Fruit fly (Drosophila melanogaster) whole organism, embryonic: ENCODE data around the gene CG13679.

Source experiments
- ATbp ChIP-seq: fragments of 200-800 bp; sonication (Bioruptor generic); optimal IDR thresholded peaks from 2 replicates; lab custom pipeline; 2017; ENCODE audit warnings: missing biosample characterization, mild to moderate bottlenecking, missing genetic modification characterization, missing genetic modification reagents
- Bdp1 ChIP-seq: fragments of 200-800 bp; sonication (Bioruptor generic); optimal IDR thresholded peaks from 3 replicates; lab custom pipeline; 2016; ENCODE audit warnings: missing biosample characterization, missing genetic modification characterization
- CG11560 ChIP-seq: fragments of 200-800 bp; sonication (Bioruptor generic); IDR thresholded peaks from 3 replicates; pipeline ENCODE4 v1.3.6; 2022; ENCODE audit warnings: missing biosample characterization, missing genetic modification characterization
- CG12219 ChIP-seq: fragments of 200-800 bp; sonication (Bioruptor generic); optimal IDR thresholded peaks from 3 replicates; lab custom pipeline; 2018; ENCODE audit warnings: missing biosample characterization, mild to moderate bottlenecking, missing genetic modification characterization
- CG13775 ChIP-seq: fragments of 200-800 bp; sonication (Bioruptor generic); optimal IDR thresholded peaks from 3 replicates; lab custom pipeline; 2017; ENCODE audit warnings: missing biosample characterization, mild to moderate bottlenecking, missing genetic modification characterization
- CG14050 ChIP-seq: fragments of 200-800 bp; sonication (Bioruptor generic); IDR thresholded peaks from 3 replicates; pipeline ENCODE4 v1.3.6; 2022; ENCODE audit warnings: missing biosample characterization, missing genetic modification characterization
- CG14965 ChIP-seq: fragments of 200-800 bp; sonication (Bioruptor generic); optimal IDR thresholded peaks from 2 replicates; lab custom pipeline; 2016; ENCODE audit warnings: missing biosample characterization, missing genetic modification characterization, borderline replicate concordance
- CG15514 ChIP-seq: fragments of 200-800 bp; sonication (Bioruptor generic); optimal IDR thresholded peaks from 3 replicates; lab custom pipeline; 2017; ENCODE audit warnings: missing biosample characterization, missing genetic modification characterization, mild to moderate bottlenecking, moderate library complexity, missing genetic modification reagents
- CG17186 ChIP-seq: fragments of 200-800 bp; sonication (Bioruptor generic); optimal IDR thresholded peaks from 3 replicates; lab custom pipeline; 2017; ENCODE audit warnings: missing biosample characterization, missing genetic modification reagents, missing genetic modification characterization
- CG17359 ChIP-seq: fragments of 200-800 bp; sonication (Bioruptor generic); optimal IDR thresholded peaks from 3 replicates; lab custom pipeline; 2018; ENCODE audit warnings: missing biosample characterization, mild to moderate bottlenecking, missing genetic modification characterization, moderate library complexity
- CG17568 ChIP-seq: fragments of 200-800 bp; sonication (Bioruptor generic); optimal IDR thresholded peaks from 2 replicates; lab custom pipeline; 2018; ENCODE audit warnings: missing biosample characterization, mild to moderate bottlenecking, missing genetic modification characterization, moderate library complexity
- CG30403 ChIP-seq: fragments of 200-800 bp; sonication (Bioruptor generic); optimal IDR thresholded peaks from 3 replicates; lab custom pipeline; 2016; ENCODE audit warnings: missing biosample characterization, missing genetic modification characterization
- CG4424 ChIP-seq: fragments of 200-800 bp; sonication (Bioruptor generic); optimal IDR thresholded peaks from 3 replicates; lab custom pipeline; 2016; ENCODE audit warnings: missing biosample characterization, missing genetic modification characterization
- CG6175 ChIP-seq: fragments of 200-800 bp; sonication (Bioruptor generic); IDR thresholded peaks from 3 replicates; pipeline ENCODE4 v1.3.6; 2022; ENCODE audit warnings: missing biosample characterization, missing genetic modification characterization
- CG6813 ChIP-seq: fragments of 200-800 bp; sonication (Bioruptor generic); optimal IDR thresholded peaks from 2 replicates; lab custom pipeline; 2017; ENCODE audit warnings: missing biosample characterization, missing genetic modification characterization, mild to moderate bottlenecking, moderate library complexity, missing genetic modification reagents
- CG7357 ChIP-seq: fragments of 200-800 bp; sonication (Bioruptor generic); IDR thresholded peaks from 3 replicates; pipeline ENCODE4 v1.3.6; 2022; ENCODE audit warnings: missing biosample characterization, missing genetic modification characterization
- CTCF ChIP-seq: fragments of 200-800 bp; sonication (Bioruptor generic); optimal IDR thresholded peaks from 2 replicates; lab custom pipeline; 2017; ENCODE audit warnings: missing biosample characterization, mild to moderate bottlenecking, missing genetic modification characterization, moderate library complexity
- Camta ChIP-seq: fragments of 200-800 bp; sonication (Bioruptor generic); optimal IDR thresholded peaks from 2 replicates; lab custom pipeline; 2016; ENCODE audit warnings: missing biosample characterization, missing genetic modification characterization
- D ChIP-seq, 2 experiments: fragments of 200-800 bp in 1 of 2; fragments of >200 bp in 1 of 2; sonication (Bioruptor generic) in 1 of 2; optimal IDR thresholded peaks; 2 replicates in 1 of 2; 3 replicates in 1 of 2; lab custom pipeline; 2017; ENCODE audit warnings: mild to moderate bottlenecking in 1 of 2, missing biosample characterization in 1 of 2, missing genetic modification characterization in 1 of 2, missing genetic modification reagents in 1 of 2
- Dbx ChIP-seq: fragments of 200-800 bp; sonication (Bioruptor generic); IDR thresholded peaks from 3 replicates; pipeline ENCODE4 v1.3.6; 2022; ENCODE audit warnings: missing biosample characterization, missing genetic modification characterization
- Deaf1 ChIP-seq: fragments of 200-800 bp; optimal IDR thresholded peaks from 3 replicates; lab custom pipeline; 2019; ENCODE audit warnings: missing biosample characterization, mild to moderate bottlenecking, missing genetic modification characterization, moderate library complexity
- E2f2 ChIP-seq: fragments of 200-800 bp; sonication (Bioruptor generic); IDR thresholded peaks from 2 replicates; pipeline ENCODE4 v1.3.6; 2022; ENCODE audit warnings: missing biosample characterization, missing genetic modification characterization
- Ets97D ChIP-seq: fragments of 200-800 bp; sonication (Bioruptor generic); optimal IDR thresholded peaks from 3 replicates; lab custom pipeline; 2016; ENCODE audit warnings: missing biosample characterization, missing genetic modification characterization
- Gug ChIP-seq: fragments of 200-800 bp; sonication (Bioruptor generic); IDR thresholded peaks from 4 replicates; pipeline ENCODE4 v1.3.6; 2022; ENCODE audit warnings: missing biosample characterization, missing genetic modification characterization
- Lim3 ChIP-seq: fragments of 200-800 bp; sonication (Bioruptor generic); IDR thresholded peaks from 2 replicates; pipeline ENCODE4 v1.3.6; 2022; ENCODE audit warnings: missing biosample characterization, missing genetic modification characterization
- Mes4 ChIP-seq: fragments of 200-800 bp; sonication (Bioruptor generic); optimal IDR thresholded peaks from 2 replicates; lab custom pipeline; 2016; ENCODE audit warnings: missing biosample characterization, missing genetic modification characterization
- Sox102F ChIP-seq: fragments of 200-800 bp; sonication (Bioruptor generic); optimal IDR thresholded peaks from 2 replicates; lab custom pipeline; 2018; ENCODE audit warnings: missing biosample characterization, mild to moderate bottlenecking, missing genetic modification characterization, moderate library complexity
- Trl ChIP-seq, 3 experiments: fragments of >200 bp in 2 of 3; fragments of 200-800 bp in 1 of 3; sonication (Bioruptor generic) in 1 of 3; optimal IDR thresholded peaks; 2 replicates in 1 of 3; 3 replicates in 2 of 3; lab custom pipeline; 2016 to 2017; ENCODE audit warnings: missing biosample characterization in 1 of 3, missing genetic modification characterization in 1 of 3
- amos ChIP-seq: fragments of 200-800 bp; sonication (Bioruptor generic); IDR thresholded peaks from 2 replicates; pipeline ENCODE4 v1.3.6; 2022; ENCODE audit warnings: missing biosample characterization, missing genetic modification characterization; ENCODE audit not compliant: partially characterized antibody
- ash1 ChIP-seq: fragments of 200-800 bp; sonication (Bioruptor generic); optimal IDR thresholded peaks from 2 replicates; lab custom pipeline; 2018; ENCODE audit warnings: missing biosample characterization, mild to moderate bottlenecking, missing genetic modification characterization
- chm ChIP-seq: fragments of 200-800 bp; sonication (Bioruptor generic); IDR thresholded peaks from 2 replicates; pipeline ENCODE4 v1.3.6; 2022; ENCODE audit warnings: missing biosample characterization, missing genetic modification characterization
- corto ChIP-seq: fragments of 200-800 bp; sonication (Bioruptor generic); optimal IDR thresholded peaks from 2 replicates; lab custom pipeline; 2016; ENCODE audit warnings: missing biosample characterization, mild to moderate bottlenecking, missing genetic modification characterization, moderate library complexity
- dmrt99B ChIP-seq: fragments of 200-800 bp; sonication (Bioruptor generic); optimal IDR thresholded peaks from 2 replicates; lab custom pipeline; 2018; ENCODE audit warnings: missing biosample characterization, mild to moderate bottlenecking, missing genetic modification characterization, moderate library complexity
- emc ChIP-seq: fragments of 200-800 bp; sonication (Bioruptor generic); optimal IDR thresholded peaks from 2 replicates; lab custom pipeline; 2016; ENCODE audit warnings: missing biosample characterization, missing genetic modification characterization
- hth ChIP-seq: fragments of >200 bp; optimal IDR thresholded peaks from 2 replicates; lab custom pipeline; 2017; ENCODE audit warnings: inconsistent platforms
- kni ChIP-seq: fragments of 200-800 bp; sonication (Bioruptor generic); optimal IDR thresholded peaks from 3 replicates; lab custom pipeline; 2017; ENCODE audit warnings: mild to moderate bottlenecking, missing biosample characterization, missing genetic modification reagents, missing genetic modification characterization
- nau ChIP-seq: fragments of 200-800 bp; sonication (Bioruptor generic); optimal IDR thresholded peaks from 3 replicates; lab custom pipeline; 2017; ENCODE audit warnings: missing biosample characterization, mild to moderate bottlenecking, missing genetic modification characterization, missing genetic modification reagents
- peb ChIP-seq: fragments of 200-800 bp; sonication (Bioruptor generic); IDR thresholded peaks from 2 replicates; pipeline ENCODE4 v1.3.6; 2022; ENCODE audit warnings: missing biosample characterization, missing genetic modification characterization
- repo ChIP-seq: fragments of 200-800 bp; sonication (Bioruptor generic); optimal IDR thresholded peaks from 2 replicates; lab custom pipeline; 2016; ENCODE audit warnings: missing biosample characterization, missing genetic modification characterization
- row ChIP-seq: fragments of 200-800 bp; sonication (Bioruptor generic); IDR thresholded peaks from 3 replicates; pipeline ENCODE4 v1.3.6; 2022; ENCODE audit warnings: missing biosample characterization, missing genetic modification characterization
- sc ChIP-seq, 3 experiments: fragments of >200 bp in 2 of 3; fragments of 200-800 bp in 1 of 3; sonication (Bioruptor generic) in 1 of 3; optimal IDR thresholded peaks; 2 replicates in 2 of 3; 3 replicates in 1 of 3; lab custom pipeline; 2017; ENCODE audit warnings: mild to moderate bottlenecking in 1 of 3, missing biosample characterization in 1 of 3, missing genetic modification characterization in 1 of 3, missing genetic modification reagents in 1 of 3
- seq ChIP-seq: fragments of 200-800 bp; sonication (Bioruptor generic); IDR thresholded peaks from 2 replicates; pipeline ENCODE4 v1.3.6; 2022; ENCODE audit warnings: missing biosample characterization, missing genetic modification characterization
- shn ChIP-seq: fragments of 200-800 bp; sonication (Bioruptor generic); optimal IDR thresholded peaks from 3 replicates; lab custom pipeline; 2016; ENCODE audit warnings: missing biosample characterization, missing genetic modification characterization
- slbo ChIP-seq: fragments of 200-800 bp; sonication (Bioruptor generic); IDR thresholded peaks from 2 replicates; pipeline ENCODE4 v1.3.6; 2022; ENCODE audit warnings: missing biosample characterization, missing genetic modification characterization
- so ChIP-seq: fragments of 200-800 bp; sonication (Bioruptor generic); IDR thresholded peaks from 3 replicates; pipeline ENCODE4 v1.3.6; 2022; ENCODE audit warnings: missing biosample characterization, missing genetic modification characterization
- vvl ChIP-seq: fragments of 200-800 bp; sonication (Bioruptor generic); IDR thresholded peaks from 2 replicates; pipeline ENCODE4 v1.3.6; 2022; ENCODE audit warnings: missing biosample characterization, missing genetic modification characterization
- zen ChIP-seq: fragments of 200-800 bp; sonication (Bioruptor generic); optimal IDR thresholded peaks from 3 replicates; lab custom pipeline; 2018; ENCODE audit warnings: missing biosample characterization, mild to moderate bottlenecking, missing genetic modification characterization, moderate library complexity

The CG13679 gene

dm6 chr3L:8185263-8186227, 17.0 kb upstream of the CG13679 start (continued):
- no peak for TF ChIP-seq corto (GFP tag; lab: Kevin White, UChicago)
- peak; percentile 65 for TF ChIP-seq shn (GFP tag; lab: Kevin White, UChicago)
- TF ChIP-seq dmrt99B (tag; lab: Kevin White, UChicago): no peak
- TF ChIP-seq CG12219 (GFP tag; lab: Kevin White, UChicago): peak; percentile 18
- no peak for TF ChIP-seq Dbx (GFP tag; lab: Robert Waterston, UW)
- no peak for TF ChIP-seq ash1 (GFP tag; lab: Kevin White, UChicago)
- peak; percentile 43 for TF ChIP-seq CG4424 (GFP tag; lab: Kevin White, UChicago)
- no peak for TF ChIP-seq CG17186
- TF ChIP-seq seq: peak; percentile 47
- TF ChIP-seq chm (GFP tag; lab: Robert Waterston, UW): no peak
- TF ChIP-seq emc: no peak
- TF ChIP-seq CG17359 (tag; lab: Kevin White, UChicago): peak; percentile 43
- TF ChIP-seq CG14965: no peak
- no peak for TF ChIP-seq so (GFP tag; lab: Robert Waterston, UW)
- TF ChIP-seq E2f2 (GFP tag; lab: Robert Waterston, UW): no peak; the same call in 1 of the 2 replicates
- no peak for TF ChIP-seq sc (optimal IDR thresholded peaks at IDR 0.05; lab: Kevin White, UChicago)
- peak; percentile 6 for TF ChIP-seq sc (GFP tag; optimal IDR thresholded peaks at IDR 0.05; lab: Kevin White, UChicago)
- TF ChIP-seq peb (GFP tag; lab: Robert Waterston, UW): peak; percentile 14; the same call in 1 of the 2 replicates
- TF ChIP-seq repo (GFP tag; lab: Kevin White, UChicago): no peak
- TF ChIP-seq vvl (GFP tag; lab: Robert Waterston, UW): 0 out of 2 replicates have a peak, but pooled peaks have one; percentile 44
- TF ChIP-seq Gug: peak; percentile 60; the same call in 2 of the 4 replicates
- peak; percentile 23 for TF ChIP-seq Deaf1
- peak; percentile 53; the same call in 1 of the 3 replicates for TF ChIP-seq CG7357
- TF ChIP-seq ATbp: peak; percentile 26
- TF ChIP-seq Lim3: no peak
- TF ChIP-seq amos: no peak
- TF ChIP-seq CG11560: no peak
- TF ChIP-seq CG15514 (GFP tag; lab: Kevin White, UChicago): no peak
- no peak for TF ChIP-seq zen (tag; lab: Kevin White, UChicago)
- TF ChIP-seq Trl (optimal IDR thresholded peaks at IDR 0.05; lab: Kevin White, UChicago): no peak
- TF ChIP-seq Trl (GFP tag; optimal IDR thresholded peaks at IDR 0.05; lab: Kevin White, UChicago): no peak
- peak; percentile 12 for TF ChIP-seq Camta (GFP tag; lab: Kevin White, UChicago)
- no peak for TF ChIP-seq CTCF (GFP tag; lab: Kevin White, UChicago)
- TF ChIP-seq kni (GFP tag; lab: Kevin White, UChicago): no peak
- TF ChIP-seq CG13775 (GFP tag; lab: Kevin White, UChicago): no peak
- TF ChIP-seq CG14050 (GFP tag; lab: Robert Waterston, UW): 0 out of 3 replicates have a peak, but pooled peaks have one; percentile 16
- peak; percentile 3 for TF ChIP-seq Bdp1 (GFP tag; lab: Kevin White, UChicago)
- TF ChIP-seq Ets97D (GFP tag; lab: Kevin White, UChicago): peak; percentile 5
- TF ChIP-seq CG6813 (GFP tag; lab: Kevin White, UChicago): peak; percentile 34
- TF ChIP-seq CG17568 (GFP tag; lab: Kevin White, UChicago): no peak
- TF ChIP-seq slbo (GFP tag; lab: Robert Waterston, UW): peak; percentile 69
- TF ChIP-seq Sox102F (GFP tag; lab: Kevin White, UChicago): peak; percentile 62
- peak; percentile 97 for TF ChIP-seq row (GFP tag; lab: Robert Waterston, UW)
- TF ChIP-seq CG6175: 0 out of 3 replicates have a peak, but pooled peaks have one; percentile 44
- peak; percentile 58 for TF ChIP-seq CG30403 (GFP tag; lab: Kevin White, UChicago)
- peak; percentile 2 for TF ChIP-seq D (optimal IDR thresholded peaks at IDR 0.05; lab: Kevin White, UChicago)
- TF ChIP-seq D (GFP tag; optimal IDR thresholded peaks at IDR 0.05; lab: Kevin White, UChicago): peak; percentile 22
- TF ChIP-seq nau: no peak
- peak; percentile 63 for TF ChIP-seq Mes4
- no peak for TF ChIP-seq hth (lab: Kevin White, UChicago)
